Worm (Caenorhabditis elegans) whole organism, L3 larva: ENCODE measurements around the gene Y82E9BR.6.

Experiments used
- ama-1 ChIP-seq: fragments of 150-350 bp; optimal IDR thresholded peaks from 2 replicates; lab custom pipeline; 2018
- ceh-82 ChIP-seq: fragments of 150-350 bp; optimal IDR thresholded peaks from 2 replicates; lab custom pipeline; 2014; ENCODE audit warnings: missing biosample characterization, missing genetic modification characterization
- unc-62 ChIP-seq: fragments of 150-350 bp; sonication (generic microtip); optimal IDR thresholded peaks from 4 replicates; lab custom pipeline; 2014; ENCODE audit warnings: missing biosample characterization, missing genetic modification reagents, missing genetic modification characterization

DNA sequence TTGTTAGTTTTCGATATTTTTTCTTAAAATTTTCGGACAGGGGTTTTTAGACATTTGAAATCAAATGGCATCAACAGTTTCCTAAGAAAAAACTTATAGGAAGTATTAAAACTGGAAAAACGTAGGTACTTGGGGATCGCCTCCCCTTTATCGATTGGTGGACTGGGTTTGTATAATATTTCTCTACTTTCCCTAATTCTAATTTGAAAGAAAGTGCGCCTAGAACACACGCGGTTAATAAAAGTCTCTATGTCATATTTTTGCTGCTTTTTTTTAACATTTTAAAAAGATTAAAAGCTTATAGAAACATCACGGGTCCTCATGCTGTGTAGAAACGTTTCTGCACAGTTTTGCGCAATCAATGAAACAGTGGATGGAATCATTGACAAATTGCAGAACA lies 18.6 kb downstream of the Y82E9BR.6 start, which contains the start of gene pals-16:
- no peak for TF ChIP-seq ceh-82 (tag; lab: Kevin White, UChicago)
- TF ChIP-seq unc-62 = no peak
- TF ChIP-seq ama-1 = no peak
